Worm (Caenorhabditis elegans) whole organism, midembryonic: Measurements from ENCODE around the gene ZK1320.13.

Experiments
- T22C8.4 ChIP-seq: fragments of 200-800 bp; sonication (Bioruptor generic); IDR thresholded peaks from 2 replicates; pipeline ENCODE4 v1.3.6; 2022; ENCODE audit warnings: missing genetic modification characterization, missing compliant biosample characterization
- cog-1 ChIP-seq: sonication (generic microtip); optimal IDR thresholded peaks from 2 replicates; lab custom pipeline; 2016; ENCODE audit warnings: missing genetic modification characterization, missing compliant biosample characterization
- flt-1 ChIP-seq: fragments of 200-800 bp; sonication (Bioruptor generic); IDR thresholded peaks from 2 replicates; pipeline ENCODE4 v1.3.6; 2022; ENCODE audit warnings: missing genetic modification characterization, missing compliant biosample characterization
- klf-2 ChIP-seq: fragments of 200-800 bp; sonication (Bioruptor generic); conservative IDR thresholded peaks from 2 replicates; pipeline ENCODE4 v1.3.6; 2022; ENCODE audit warnings: missing genetic modification reagents, missing genetic modification characterization, missing compliant biosample characterization
- med-1 ChIP-seq: sonication (generic microtip); optimal IDR thresholded peaks from 2 replicates; lab custom pipeline; 2017; ENCODE audit warnings: missing genetic modification characterization, mild to moderate bottlenecking, missing compliant biosample characterization, antibody characterized with exemption, missing genetic modification reagents; ENCODE audit not compliant: insufficient read depth
- ref-1 ChIP-seq: fragments of 200-800 bp; sonication (Bioruptor generic); conservative IDR thresholded peaks from 2 replicates; pipeline ENCODE4 v1.3.6; 2022; ENCODE audit warnings: missing genetic modification reagents, missing genetic modification characterization, missing compliant biosample characterization
- tab-1 ChIP-seq: fragments of 200-800 bp; sonication (Bioruptor generic); IDR thresholded peaks from 2 replicates; pipeline ENCODE4 v1.3.6; 2022; ENCODE audit warnings: missing genetic modification characterization, missing compliant biosample characterization
- ztf-23 ChIP-seq: fragments of 200-800 bp; sonication (Bioruptor generic); IDR thresholded peaks from 2 replicates; pipeline ENCODE4 v1.3.6; 2022; ENCODE audit warnings: missing genetic modification reagents, missing genetic modification characterization, missing compliant biosample characterization
- ztf-29 ChIP-seq: fragments of 200-800 bp; sonication (Bioruptor generic); IDR thresholded peaks from 2 replicates; pipeline ENCODE4 v1.3.6; 2022; ENCODE audit warnings: missing genetic modification reagents, missing genetic modification characterization, missing compliant biosample characterization

Gene ZK1320.13

DNA sequence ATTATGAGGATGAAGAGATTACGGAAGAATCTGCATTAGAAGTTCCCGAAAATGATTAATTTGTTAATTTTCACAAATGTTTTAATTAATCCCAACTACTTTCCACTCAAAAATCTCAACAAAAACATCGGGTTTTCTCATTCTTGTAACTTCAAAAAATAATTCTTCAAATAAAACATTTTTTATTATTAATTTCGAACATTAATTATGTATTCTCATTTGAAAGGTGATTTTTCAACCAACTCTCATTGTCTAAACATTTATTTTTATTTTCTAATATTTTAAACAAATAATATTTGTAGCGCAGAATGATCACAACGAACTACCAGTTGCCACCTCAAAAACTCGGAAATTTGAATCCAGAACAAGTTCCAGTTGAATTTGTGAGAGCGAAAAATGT is 9.3 kb upstream of the ZK1320.13 start, which contains the start of gene ZK1320.7:
TSS of gene ZK1320.7 (plus strand) at position 301 of the 400 bp plus-strand sequence.
- TF ChIP-seq tab-1 (GFP tag; lab: Robert Waterston, UW) (no peak), med-1 (GFP tag; lab: Kevin White, UChicago) (no peak), ref-1 (GFP tag; lab: Robert Waterston, UW) (no peak), ztf-29 (GFP tag; lab: Robert Waterston, UW) (no peak), ztf-23 (GFP tag; lab: Robert Waterston, UW) (no peak), klf-2 (GFP tag; lab: Robert Waterston, UW) (no peak), flt-1 (no peak), T22C8.4 (GFP tag; lab: Robert Waterston, UW) (no peak), cog-1 (tag; lab: Kevin White, UChicago) (no peak)

DNA sequence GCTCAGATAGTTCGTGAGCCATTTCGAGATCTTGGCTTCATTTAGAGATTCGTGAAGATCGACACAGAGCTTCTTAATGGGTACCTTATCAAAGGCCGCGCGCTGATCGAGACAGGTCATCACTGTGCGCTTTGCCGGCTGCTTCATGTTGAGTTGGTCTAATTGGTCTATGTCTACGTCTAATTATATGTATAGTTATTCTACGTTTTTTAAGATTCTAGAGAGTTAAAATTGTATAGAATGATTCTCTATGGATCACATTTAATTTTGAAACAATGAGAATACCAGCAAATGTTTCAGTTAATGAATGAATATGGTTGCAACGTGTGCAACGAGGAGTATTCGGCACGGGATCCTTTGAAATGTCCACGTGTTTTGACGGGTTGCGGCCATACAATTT is 5.9 kb upstream of the ZK1320.13 start, which contains the start of gene arc-1:
TSS of gene arc-1 (plus strand) at position 301 of the 400 bp plus-strand sequence.
- TF ChIP-seq flt-1: no peak
- TF ChIP-seq tab-1 (GFP tag; lab: Robert Waterston, UW): no peak
- no peak for TF ChIP-seq ref-1 (GFP tag; lab: Robert Waterston, UW)
- TF ChIP-seq ztf-29 (GFP tag; lab: Robert Waterston, UW): no peak
- TF ChIP-seq med-1 (GFP tag; lab: Kevin White, UChicago): no peak
- TF ChIP-seq T22C8.4 (GFP tag; lab: Robert Waterston, UW): no peak
- TF ChIP-seq ztf-23 (GFP tag; lab: Robert Waterston, UW): no peak
- TF ChIP-seq klf-2 (GFP tag; lab: Robert Waterston, UW): no peak
- TF ChIP-seq cog-1 (tag; lab: Kevin White, UChicago): no peak

DNA sequence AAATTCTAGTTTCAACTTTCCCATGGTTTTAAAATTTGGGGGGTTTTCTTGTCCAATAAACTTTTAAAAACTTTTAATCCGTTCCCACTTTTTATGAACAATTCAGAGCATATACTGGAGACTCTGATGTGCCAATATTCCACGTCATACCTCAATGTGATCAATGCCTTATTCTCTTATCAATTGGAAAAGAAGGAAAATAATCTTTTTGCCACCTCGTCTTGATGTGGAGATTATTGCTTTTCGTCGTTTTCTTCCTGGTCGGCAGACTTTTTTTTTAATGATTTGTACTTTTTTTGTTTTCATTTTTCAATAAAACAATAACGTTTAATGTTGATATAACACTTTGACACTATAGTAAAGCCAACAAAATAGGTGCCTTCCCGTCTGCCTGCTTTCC is 3.1 kb upstream of the ZK1320.13 start:
- no peak for TF ChIP-seq ztf-29 (GFP tag; lab: Robert Waterston, UW)
- no peak for TF ChIP-seq ref-1 (GFP tag; lab: Robert Waterston, UW)
- TF ChIP-seq ztf-23 (GFP tag; lab: Robert Waterston, UW): no peak
- no peak for TF ChIP-seq klf-2 (GFP tag; lab: Robert Waterston, UW)
- no peak for TF ChIP-seq med-1 (GFP tag; lab: Kevin White, UChicago)
- TF ChIP-seq tab-1 (GFP tag; lab: Robert Waterston, UW): no peak
- no peak for TF ChIP-seq cog-1 (tag; lab: Kevin White, UChicago)
- no peak for TF ChIP-seq T22C8.4 (GFP tag; lab: Robert Waterston, UW)
- no peak for TF ChIP-seq flt-1

DNA sequence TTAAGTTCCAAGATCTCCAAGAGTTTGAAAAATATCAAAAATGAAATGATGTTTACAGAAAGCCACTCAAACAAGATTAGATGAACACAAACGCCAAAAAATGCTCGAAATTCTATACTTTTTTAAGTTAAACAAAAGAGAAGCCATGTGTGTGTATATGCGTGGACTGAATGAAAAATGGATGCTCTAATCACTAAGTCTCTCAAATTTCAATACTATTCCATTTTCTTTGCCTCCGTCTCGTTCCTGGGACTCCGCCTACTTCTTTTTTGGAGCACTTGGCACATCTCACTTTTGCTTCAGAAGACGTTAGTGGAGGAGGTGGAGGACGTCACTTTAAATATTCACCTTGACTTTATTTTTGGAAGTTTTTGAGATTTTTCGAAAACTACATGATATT is 751 bp upstream of the ZK1320.13 start:
- TF ChIP-seq cog-1 (tag; lab: Kevin White, UChicago): no peak
- no peak for TF ChIP-seq flt-1
- TF ChIP-seq ztf-23 (GFP tag; lab: Robert Waterston, UW): no peak
- TF ChIP-seq ztf-29 (GFP tag; lab: Robert Waterston, UW): no peak
- no peak for TF ChIP-seq tab-1 (GFP tag; lab: Robert Waterston, UW)
- no peak for TF ChIP-seq ref-1 (GFP tag; lab: Robert Waterston, UW)
- TF ChIP-seq klf-2 (GFP tag; lab: Robert Waterston, UW): no peak
- no peak for TF ChIP-seq med-1 (GFP tag; lab: Kevin White, UChicago)
- no peak for TF ChIP-seq T22C8.4 (GFP tag; lab: Robert Waterston, UW)

DNA sequence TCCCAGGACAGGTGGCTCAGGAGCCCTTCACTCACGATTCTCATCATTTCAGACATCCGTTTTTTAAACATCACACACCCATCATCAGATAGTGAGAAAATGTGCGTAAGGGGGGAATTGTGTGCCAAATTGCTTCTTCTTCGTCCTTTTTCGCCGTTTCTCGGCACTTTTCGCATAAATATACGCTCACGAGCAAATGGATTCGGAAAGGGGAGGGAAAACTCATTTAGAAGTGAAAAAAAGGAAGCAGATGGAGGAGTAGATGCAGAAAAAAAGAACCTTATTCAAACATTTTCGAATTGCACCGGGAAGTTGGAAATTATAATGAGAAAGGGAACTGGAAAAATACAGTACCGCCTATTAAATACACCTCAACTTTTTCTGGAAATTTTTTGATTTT is 1.5 kb downstream of the ZK1320.13 start:
- TF ChIP-seq ztf-23 (GFP tag; lab: Robert Waterston, UW) (no peak), ref-1 (GFP tag; lab: Robert Waterston, UW) (no peak), flt-1 (no peak), tab-1 (GFP tag; lab: Robert Waterston, UW) (no peak), klf-2 (GFP tag; lab: Robert Waterston, UW) (no peak), cog-1 (tag; lab: Kevin White, UChicago) (no peak), T22C8.4 (GFP tag; lab: Robert Waterston, UW) (no peak), med-1 (GFP tag; lab: Kevin White, UChicago) (no peak), ztf-29 (GFP tag; lab: Robert Waterston, UW) (no peak)

DNA sequence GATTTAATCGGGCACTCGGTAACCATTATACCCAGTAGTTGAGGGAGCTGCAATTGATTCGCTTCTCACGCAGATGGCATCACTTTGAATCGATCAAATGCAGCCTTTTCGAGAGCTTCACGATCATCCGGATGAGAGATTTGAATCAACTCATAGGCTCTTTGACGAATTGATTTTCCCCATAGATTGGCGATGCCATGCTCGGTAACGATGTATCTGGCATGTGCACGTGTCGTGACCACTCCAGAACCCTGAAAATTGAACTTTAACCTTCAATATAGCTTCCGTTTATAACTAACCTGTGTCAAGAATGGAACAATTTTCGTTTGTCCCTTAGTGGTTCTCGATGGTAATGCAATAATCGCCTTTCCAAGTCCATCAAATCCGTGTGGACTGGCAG is 3.6 kb downstream of the ZK1320.13 start:
- no peak for TF ChIP-seq T22C8.4 (GFP tag; lab: Robert Waterston, UW)
- TF ChIP-seq klf-2 (GFP tag; lab: Robert Waterston, UW): no peak
- TF ChIP-seq ztf-29 (GFP tag; lab: Robert Waterston, UW): no peak
- TF ChIP-seq cog-1 (tag; lab: Kevin White, UChicago): no peak
- no peak for TF ChIP-seq tab-1 (GFP tag; lab: Robert Waterston, UW)
- TF ChIP-seq ztf-23 (GFP tag; lab: Robert Waterston, UW): no peak
- no peak for TF ChIP-seq ref-1 (GFP tag; lab: Robert Waterston, UW)
- no peak for TF ChIP-seq med-1 (GFP tag; lab: Kevin White, UChicago)
- TF ChIP-seq flt-1: no peak

DNA sequence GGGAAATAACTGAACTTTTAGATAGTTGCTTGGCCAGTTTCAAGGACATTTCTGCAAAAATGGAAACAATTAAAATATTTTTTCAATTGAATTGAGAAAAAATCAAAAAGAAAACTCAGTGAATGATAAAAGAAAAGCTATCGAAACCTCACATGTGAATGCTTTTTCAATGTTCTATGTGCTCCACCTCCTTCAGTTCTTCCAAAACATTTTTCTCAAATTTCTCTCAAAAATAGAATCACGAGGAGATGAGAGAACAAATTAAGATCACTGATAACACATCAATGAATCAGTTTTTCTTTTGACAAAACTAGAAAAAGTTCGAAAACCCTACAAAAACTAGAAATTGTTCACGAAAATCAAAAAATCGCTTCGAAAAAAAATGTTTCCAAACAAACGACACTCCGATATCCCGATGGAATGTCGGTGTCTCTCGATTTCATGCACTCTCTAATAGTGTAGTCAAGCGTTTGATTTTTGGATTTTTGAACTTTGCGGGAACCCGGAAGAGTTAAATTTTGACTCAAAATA is 6.1 kb downstream of the ZK1320.13 start, which contains the start of gene ZK1320.9:
TSS of gene ZK1320.9 (minus strand) at position 51 of the 531 bp plus-strand sequence.
- no peak for TF ChIP-seq T22C8.4 (GFP tag; lab: Robert Waterston, UW)
- TF ChIP-seq tab-1 (GFP tag; lab: Robert Waterston, UW): no peak
- no peak for TF ChIP-seq flt-1
- no peak for TF ChIP-seq ref-1 (GFP tag; lab: Robert Waterston, UW)
- TF ChIP-seq cog-1 (tag; lab: Kevin White, UChicago): no peak
- TF ChIP-seq med-1 (GFP tag; lab: Kevin White, UChicago): no peak
- TF ChIP-seq klf-2 (GFP tag; lab: Robert Waterston, UW): no peak
- no peak for TF ChIP-seq ztf-29 (GFP tag; lab: Robert Waterston, UW)
- TF ChIP-seq ztf-23 (GFP tag; lab: Robert Waterston, UW): no peak

DNA sequence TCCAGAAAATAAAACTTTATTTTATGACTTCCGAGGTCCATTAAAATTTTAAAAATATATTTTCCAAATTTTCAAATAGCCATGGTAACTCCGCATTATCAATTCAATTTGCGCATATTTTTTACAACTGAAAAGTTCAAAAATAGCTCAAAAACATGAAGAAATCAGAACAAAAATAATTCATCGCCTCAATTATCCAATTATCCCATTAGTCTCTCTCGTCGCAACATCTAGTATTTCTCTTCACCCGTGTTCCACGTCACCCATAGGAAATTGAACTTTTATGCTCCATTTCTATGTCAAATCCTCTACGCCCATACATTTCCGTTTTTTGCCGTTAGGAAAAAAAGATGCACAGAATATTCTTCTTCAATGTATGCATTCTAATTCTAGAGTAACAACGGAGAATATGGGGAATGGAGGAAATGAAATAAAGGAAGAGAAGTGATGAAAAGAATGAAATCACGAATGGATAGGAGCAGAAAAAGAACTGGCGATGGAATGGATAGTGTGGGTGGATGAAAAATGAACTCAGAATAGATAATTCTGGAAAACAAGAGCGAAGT is 9.6 kb downstream of the ZK1320.13 start:
- TF ChIP-seq med-1 (GFP tag; lab: Kevin White, UChicago): no peak
- TF ChIP-seq tab-1 (GFP tag; lab: Robert Waterston, UW): no peak
- TF ChIP-seq T22C8.4 (GFP tag; lab: Robert Waterston, UW): no peak
- TF ChIP-seq flt-1: no peak
- no peak for TF ChIP-seq ref-1 (GFP tag; lab: Robert Waterston, UW)
